Worm (Caenorhabditis elegans) whole organism, L4/young adult: ENCODE data around the gene T13G4.7.

Experiments used
- dao-5 ChIP-seq: sonication (generic microtip); optimal IDR thresholded peaks from 2 replicates; lab custom pipeline; 2016; ENCODE audit warnings: missing genotype, missing genetic modification characterization, moderate library complexity, missing compliant biosample characterization
- him-1 ChIP-seq: sonication (generic microtip); optimal IDR thresholded peaks from 2 replicates; lab custom pipeline; 2016; ENCODE audit warnings: missing genotype, missing genetic modification reagents, missing genetic modification characterization, missing compliant biosample characterization

DNA sequence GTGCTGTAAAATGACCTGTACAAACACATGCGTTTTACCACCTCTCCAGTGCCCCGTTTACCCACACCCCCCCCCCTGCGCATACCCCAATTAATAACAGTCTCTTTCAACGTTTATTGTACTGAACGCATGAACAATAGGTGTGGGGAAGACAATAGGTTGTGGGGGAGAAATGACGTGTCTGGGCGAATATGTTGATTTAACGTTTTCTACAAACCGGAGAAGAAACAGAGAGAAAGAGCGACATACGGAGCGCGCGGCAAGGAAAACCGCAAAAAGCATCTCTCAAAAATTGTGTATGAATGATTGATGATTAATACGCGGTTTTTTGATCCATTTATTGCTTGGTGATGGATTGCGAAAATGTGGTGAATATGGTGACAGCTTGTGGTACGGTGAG lies 17.9 kb upstream of the T13G4.7 start:
- TF ChIP-seq dao-5 (tag; lab: Kevin White, UChicago) (no peak), him-1 (tag; lab: Kevin White, UChicago) (no peak)
